Fruit fly (Drosophila melanogaster) whole organism, wandering third instar larva: ENCODE data around the gene Mocs1.

Source experiments
- N ChIP-seq: fragments of >200 bp; optimal IDR thresholded peaks from 2 replicates; lab custom pipeline; 2018; ENCODE audit warnings: missing biosample characterization, missing external identifiers, missing genetic modification characterization
- dmrt93B ChIP-seq: fragments of 200-800 bp; sonication (Bioruptor generic); optimal IDR thresholded peaks from 2 replicates; lab custom pipeline; 2018; ENCODE audit warnings: missing biosample characterization, mild to moderate bottlenecking, missing genetic modification characterization
- dsf ChIP-seq: sonication (Bioruptor generic); optimal IDR thresholded peaks from 2 replicates; lab custom pipeline; 2016; ENCODE audit warnings: missing biosample characterization, missing genetic modification characterization, borderline replicate concordance
- pan ChIP-seq: fragments of >200 bp; optimal IDR thresholded peaks from 2 replicates; lab custom pipeline; 2017

DNA sequence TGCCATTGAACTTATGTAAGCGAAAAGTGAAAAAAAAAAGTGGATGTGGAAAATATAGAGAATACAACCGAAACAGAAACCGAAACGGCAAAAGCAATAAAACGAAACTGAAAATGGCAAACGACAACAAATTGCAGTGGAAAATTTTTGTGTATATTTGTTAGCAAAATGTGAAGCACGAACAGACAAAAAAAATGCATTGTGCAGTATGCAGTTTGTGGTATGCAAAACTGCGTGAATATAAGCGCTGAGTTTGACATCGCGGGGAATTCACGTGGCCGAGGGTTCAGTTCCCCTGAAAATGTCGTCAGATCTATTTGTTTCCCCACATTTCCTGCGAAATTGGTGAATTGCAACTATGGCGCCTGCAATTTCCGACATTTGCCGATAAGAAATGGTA lies 26.7 kb upstream of the Mocs1 start:
- TF ChIP-seq dsf (GFP tag; lab: Kevin White, UChicago) (no peak), pan (lab: Kevin White, UChicago) (no peak), N (GFP tag; lab: Kevin White, UChicago) (no peak), dmrt93B (GFP tag; lab: Kevin White, UChicago) (no peak)
